Fruit fly (Drosophila melanogaster) S2 (cell line): ENCODE data around the gene CG4607.

Experiments
- CG8478 ChIP-seq: fragments of >200 bp; optimal IDR thresholded peaks from 2 replicates; lab custom pipeline; 2018
- CTCF ChIP-seq, 2 experiments: fragments of >200 bp; optimal IDR thresholded peaks; 2 replicates each; lab custom pipeline; 2018

- TF ChIP-seq CG8478 (lab: Kevin White, UChicago) (no peak), CTCF (optimal IDR thresholded peaks at IDR 0.05; lab: Kevin White, UChicago) (no peak)
Observed at dm6 chrX:7074316-7074925, 5.2 kb downstream of the CG4607 start.
